Worm (Caenorhabditis elegans) whole organism, late embryonic: ENCODE measurements around the gene Y59A8B.8.

ENCODE experiments used
- Y22D7AL.16 ChIP-seq: sonication (generic microtip); optimal IDR thresholded peaks from 2 replicates; lab custom pipeline; 2016; ENCODE audit warnings: missing genetic modification characterization, missing compliant biosample characterization
- dmd-4 ChIP-seq: sonication (generic microtip); optimal IDR thresholded peaks from 2 replicates; lab custom pipeline; 2016; ENCODE audit warnings: borderline replicate concordance, missing genetic modification characterization, missing compliant biosample characterization
- pqm-1 ChIP-seq: sonication (generic microtip); optimal IDR thresholded peaks from 2 replicates; lab custom pipeline; 2016; ENCODE audit warnings: missing genetic modification characterization, missing compliant biosample characterization

DNA sequence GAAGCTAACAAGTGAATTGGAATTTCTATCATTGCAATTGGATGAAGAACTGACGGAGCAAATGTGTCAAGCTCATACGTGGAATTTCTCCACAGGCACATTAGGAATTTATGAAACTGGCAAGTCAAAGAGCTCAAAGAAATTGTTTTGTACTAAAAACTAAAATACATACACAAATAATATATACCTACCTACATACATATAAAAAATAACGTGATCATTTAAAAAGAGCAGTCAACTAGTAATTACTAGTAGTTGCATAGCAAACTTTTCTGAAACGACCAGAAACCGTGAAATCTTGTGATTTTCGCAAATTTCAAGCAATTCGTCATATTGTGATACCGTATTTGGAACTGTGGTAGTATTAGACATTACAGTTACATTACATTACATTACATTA is 52.0 kb downstream of the Y59A8B.8 start, which contains the start of gene srh-133:
- TF ChIP-seq pqm-1 (tag; lab: Kevin White, UChicago) (no peak), Y22D7AL.16 (tag; lab: Kevin White, UChicago) (no peak), dmd-4 (tag; lab: Kevin White, UChicago) (no peak)
